Worm (Caenorhabditis elegans) whole organism, young adult: Measurements from ENCODE around the gene F27E5.8.

ENCODE experiments used
- B0019.2 ChIP-seq: fragments of 200-800 bp; sonication (Bioruptor generic); conservative IDR thresholded peaks from 2 replicates; pipeline ENCODE4 v1.3.6; 2022; ENCODE audit warnings: missing genetic modification reagents, missing genetic modification characterization, missing compliant biosample characterization
- C17E4.6 ChIP-seq: fragments of 200-800 bp; sonication (Bioruptor generic); IDR thresholded peaks from 2 replicates; pipeline ENCODE4 v1.3.6; 2022; ENCODE audit warnings: missing genetic modification reagents, missing genetic modification characterization, missing compliant biosample characterization
- F10E7.11 ChIP-seq: sonication (generic microtip); optimal IDR thresholded peaks from 2 replicates; lab custom pipeline; 2017; ENCODE audit warnings: mild to moderate bottlenecking, missing genetic modification characterization, moderate library complexity, missing compliant biosample characterization
- F33H1.4 ChIP-seq: fragments of 200-800 bp; sonication (Bioruptor generic); IDR thresholded peaks from 2 replicates; pipeline ENCODE4 v1.3.6; 2022; ENCODE audit warnings: missing genetic modification reagents, missing genetic modification characterization, missing compliant biosample characterization
- F57A8.1 ChIP-seq: fragments of 200-800 bp; sonication (Bioruptor generic); optimal IDR thresholded peaks from 2 replicates; lab custom pipeline; 2018; ENCODE audit warnings: mild to moderate bottlenecking, missing genetic modification characterization, moderate library complexity, missing compliant biosample characterization
- F57C9.4 ChIP-seq: sonication (generic microtip); optimal IDR thresholded peaks from 2 replicates; lab custom pipeline; 2017; ENCODE audit warnings: mild to moderate bottlenecking, missing genetic modification characterization, missing compliant biosample characterization
- T07F8.4 ChIP-seq: sonication (generic microtip); optimal IDR thresholded peaks from 2 replicates; lab custom pipeline; 2016; ENCODE audit warnings: mild to moderate bottlenecking, missing genetic modification characterization, moderate library complexity, missing compliant biosample characterization
- Y56A3A.18 ChIP-seq: fragments of 200-800 bp; sonication (Bioruptor generic); IDR thresholded peaks from 2 replicates; pipeline ENCODE4 v1.3.6; 2022; ENCODE audit warnings: missing genetic modification reagents, missing genetic modification characterization, missing compliant biosample characterization
- Y67H2A.10 ChIP-seq: fragments of 200-800 bp; sonication (Bioruptor generic); conservative IDR thresholded peaks from 2 replicates; pipeline ENCODE4 v1.3.6; 2022; ENCODE audit warnings: missing genetic modification reagents, missing genetic modification characterization, missing compliant biosample characterization
- attf-3 ChIP-seq: fragments of 200-800 bp; sonication (Bioruptor generic); conservative IDR thresholded peaks from 2 replicates; pipeline ENCODE4 v1.3.6; 2022; ENCODE audit warnings: missing genetic modification reagents, missing genetic modification characterization, missing compliant biosample characterization
- attf-5 ChIP-seq: fragments of 200-800 bp; sonication (Bioruptor generic); optimal IDR thresholded peaks from 2 replicates; lab custom pipeline; 2018; ENCODE audit warnings: mild to moderate bottlenecking, missing genetic modification characterization, missing compliant biosample characterization
- attf-6 ChIP-seq: fragments of 200-800 bp; sonication (Bioruptor generic); IDR thresholded peaks from 2 replicates; pipeline ENCODE4 v1.3.6; 2022; ENCODE audit warnings: missing genetic modification reagents, missing genetic modification characterization, missing compliant biosample characterization
- cebp-2 ChIP-seq: fragments of 200-800 bp; sonication (Bioruptor generic); IDR thresholded peaks from 2 replicates; pipeline ENCODE4 v1.3.6; 2022; ENCODE audit warnings: missing genetic modification characterization, missing compliant biosample characterization
- ceh-27 ChIP-seq: fragments of 200-800 bp; sonication (Bioruptor generic); optimal IDR thresholded peaks from 2 replicates; lab custom pipeline; 2018; ENCODE audit warnings: mild to moderate bottlenecking, missing genetic modification characterization, moderate library complexity, missing compliant biosample characterization
- chd-7 ChIP-seq: sonication (generic microtip); optimal IDR thresholded peaks from 2 replicates; lab custom pipeline; 2016; ENCODE audit warnings: mild to moderate bottlenecking, missing genetic modification characterization, moderate library complexity, missing compliant biosample characterization
- die-1 ChIP-seq: sonication (generic microtip); optimal IDR thresholded peaks from 2 replicates; lab custom pipeline; 2016; ENCODE audit warnings: missing genotype, mild to moderate bottlenecking, missing genetic modification characterization, missing compliant biosample characterization
- dox-1 ChIP-seq: fragments of 200-800 bp; sonication (Bioruptor generic); IDR thresholded peaks from 2 replicates; pipeline ENCODE4 v1.3.6; 2022; ENCODE audit warnings: missing genetic modification reagents, missing genetic modification characterization, missing compliant biosample characterization
- efl-1 ChIP-seq: fragments of 150-350 bp; optimal IDR thresholded peaks from 2 replicates; lab custom pipeline; 2014; ENCODE audit warnings: missing biosample characterization, missing genetic modification reagents, missing genetic modification characterization
- ets-4 ChIP-seq: fragments of 200-800 bp; sonication (Bioruptor generic); optimal IDR thresholded peaks from 2 replicates; lab custom pipeline; 2018; ENCODE audit warnings: mild to moderate bottlenecking, missing genetic modification characterization, missing compliant biosample characterization
- gei-17 ChIP-seq: fragments of 200-800 bp; sonication (Bioruptor generic); optimal IDR thresholded peaks from 2 replicates; lab custom pipeline; 2018; ENCODE audit warnings: mild to moderate bottlenecking, missing genetic modification characterization, missing compliant biosample characterization
- him-1 ChIP-seq: sonication (generic microtip); optimal IDR thresholded peaks from 2 replicates; lab custom pipeline; 2016; ENCODE audit warnings: missing genotype, missing genetic modification reagents, missing genetic modification characterization, missing compliant biosample characterization
- hlh-12 ChIP-seq: sonication (generic microtip); optimal IDR thresholded peaks from 2 replicates; lab custom pipeline; 2016; ENCODE audit warnings: missing genetic modification characterization, missing compliant biosample characterization
- hmg-1.2 ChIP-seq: fragments of 200-800 bp; sonication (Bioruptor generic); IDR thresholded peaks from 2 replicates; pipeline ENCODE4 v1.3.6; 2022; ENCODE audit warnings: missing genetic modification reagents, missing genetic modification characterization, missing compliant biosample characterization
- hrde-1 ChIP-seq: sonication (generic microtip); optimal IDR thresholded peaks from 2 replicates; lab custom pipeline; 2016; ENCODE audit warnings: missing genetic modification characterization, mild to moderate bottlenecking, missing compliant biosample characterization, moderate library complexity, missing genotype, missing genetic modification reagents, borderline replicate concordance
- lin-26 ChIP-seq: fragments of 200-800 bp; sonication (Bioruptor generic); IDR thresholded peaks from 2 replicates; pipeline ENCODE4 v1.3.6; 2022; ENCODE audit warnings: missing genetic modification reagents, missing genetic modification characterization, missing compliant biosample characterization
- lsl-1 ChIP-seq: fragments of 200-800 bp; sonication (Bioruptor generic); optimal IDR thresholded peaks from 2 replicates; lab custom pipeline; 2018; ENCODE audit warnings: mild to moderate bottlenecking, missing genetic modification characterization, moderate library complexity, missing compliant biosample characterization
- madf-10 ChIP-seq: sonication (generic microtip); optimal IDR thresholded peaks from 2 replicates; lab custom pipeline; 2016; ENCODE audit warnings: mild to moderate bottlenecking, missing genetic modification characterization, missing compliant biosample characterization
- madf-3 ChIP-seq: fragments of 200-800 bp; sonication (Bioruptor generic); IDR thresholded peaks from 2 replicates; pipeline ENCODE4 v1.3.6; 2022; ENCODE audit warnings: missing genetic modification reagents, missing genetic modification characterization, missing compliant biosample characterization
- madf-6 ChIP-seq: fragments of 200-800 bp; sonication (Bioruptor generic); IDR thresholded peaks from 2 replicates; pipeline ENCODE4 v1.3.6; 2022; ENCODE audit warnings: missing genetic modification reagents, missing genetic modification characterization, missing compliant biosample characterization
- madf-8 ChIP-seq: fragments of 200-800 bp; sonication (Bioruptor generic); conservative IDR thresholded peaks from 2 replicates; pipeline ENCODE4 v1.3.6; 2022; ENCODE audit warnings: missing genetic modification reagents, missing genetic modification characterization, missing compliant biosample characterization
- mxl-1 ChIP-seq: sonication (generic microtip); optimal IDR thresholded peaks from 2 replicates; lab custom pipeline; 2016; ENCODE audit warnings: missing genetic modification characterization, missing compliant biosample characterization
- nfyb-1 ChIP-seq: fragments of 200-800 bp; sonication (Bioruptor generic); IDR thresholded peaks from 2 replicates; pipeline ENCODE4 v1.3.6; 2022; ENCODE audit warnings: missing genetic modification reagents, missing genetic modification characterization, missing compliant biosample characterization
- rcor-1 ChIP-seq: fragments of 200-800 bp; sonication (Bioruptor generic); IDR thresholded peaks from 2 replicates; pipeline ENCODE4 v1.3.6; 2022; ENCODE audit warnings: missing genetic modification reagents, missing genetic modification characterization, missing compliant biosample characterization
- rpc-1 ChIP-seq, 2 experiments: fragments of 150-350 bp in 1 of 2; sonication (generic microtip) in 1 of 2; optimal IDR thresholded peaks; 2 replicates each; lab custom pipeline; 2014 to 2018; ENCODE audit warnings: missing biosample characterization in 1 of 2, missing genetic modification characterization in 1 of 2, missing genetic modification reagents in 1 of 2, missing genotype in 1 of 2
- snpc-4 ChIP-seq, 5 experiments: fragments of 150-350 bp in 1 of 5; sonication (generic microtip) in 4 of 5; optimal IDR thresholded peaks; 2 replicates each; lab custom pipeline; 2014 to 2018; ENCODE audit warnings: missing genetic modification characterization in 5 of 5, missing biosample characterization in 3 of 5, antibody characterized with exemption in 2 of 5, mild to moderate bottlenecking in 2 of 5, missing compliant biosample characterization in 2 of 5, missing genotype in 2 of 5, moderate library complexity in 2 of 5, missing genetic modification reagents in 1 of 5
- somi-1 ChIP-seq: fragments of 200-800 bp; sonication (Bioruptor generic); optimal IDR thresholded peaks from 2 replicates; lab custom pipeline; 2018; ENCODE audit warnings: mild to moderate bottlenecking, missing genetic modification characterization, missing compliant biosample characterization
- tbx-9 ChIP-seq: sonication (generic microtip); optimal IDR thresholded peaks from 2 replicates; lab custom pipeline; 2016; ENCODE audit warnings: borderline replicate concordance, missing genetic modification characterization, inconsistent platforms, missing compliant biosample characterization
- tlf-1 ChIP-seq: fragments of 200-800 bp; sonication (Bioruptor generic); optimal IDR thresholded peaks from 2 replicates; lab custom pipeline; 2018; ENCODE audit warnings: mild to moderate bottlenecking, missing genetic modification characterization, missing compliant biosample characterization
- xnd-1 ChIP-seq: sonication (generic microtip); optimal IDR thresholded peaks from 2 replicates; lab custom pipeline; 2016; ENCODE audit warnings: missing genotype, missing genetic modification reagents, missing genetic modification characterization, missing compliant biosample characterization
- zfh-2 ChIP-seq: fragments of 200-800 bp; sonication (Bioruptor generic); conservative IDR thresholded peaks from 2 replicates; pipeline ENCODE4 v1.3.6; 2022; ENCODE audit warnings: missing genetic modification reagents, missing genetic modification characterization, missing compliant biosample characterization
- ztf-3 ChIP-seq: fragments of 200-800 bp; sonication (Bioruptor generic); optimal IDR thresholded peaks from 2 replicates; lab custom pipeline; 2018; ENCODE audit warnings: mild to moderate bottlenecking, missing genetic modification characterization, missing compliant biosample characterization
- ztf-6 ChIP-seq: fragments of 200-800 bp; sonication (Bioruptor generic); IDR thresholded peaks from 2 replicates; pipeline ENCODE4 v1.3.6; 2022; ENCODE audit warnings: missing genetic modification reagents, missing genetic modification characterization, missing compliant biosample characterization

Gene F27E5.8

DNA sequence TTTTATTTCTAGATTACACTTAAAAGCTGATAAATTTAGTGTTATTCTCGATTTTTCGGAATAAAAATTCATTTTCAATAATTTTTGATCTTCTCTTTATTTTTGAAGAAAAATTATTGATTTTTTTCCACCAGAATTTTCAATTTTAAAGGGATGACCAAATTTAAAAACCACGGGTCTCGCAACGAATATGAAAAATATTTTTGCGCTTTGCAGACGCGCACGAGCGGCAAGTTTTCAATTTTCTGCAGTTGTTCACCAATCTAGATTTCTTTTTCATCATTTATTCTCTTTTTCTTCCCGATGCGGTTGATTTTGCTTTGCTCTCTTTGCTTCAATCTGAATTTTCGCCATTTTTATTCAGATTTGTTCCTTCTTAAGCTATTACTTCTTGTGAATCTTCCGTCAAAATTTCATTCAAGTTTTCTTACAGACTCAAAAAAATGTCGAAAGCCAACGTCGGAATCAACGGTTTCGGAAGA, 43.6 kb upstream of the F27E5.8 start, which contains the start of gene gpd-4 (continued):
- TF ChIP-seq tlf-1 = no peak
- TF ChIP-seq attf-3 (GFP tag; lab: Robert Waterston, UW) = no peak
- TF ChIP-seq madf-10 (tag; lab: Kevin White, UChicago) = no peak
- TF ChIP-seq snpc-4 (GFP tag; optimal IDR thresholded peaks at IDR 0.05; lab: Kevin White, UChicago) = no peak
- TF ChIP-seq snpc-4 (tag; optimal IDR thresholded peaks at IDR 0.05; lab: Kevin White, UChicago) = peak in 1 of 4 experiments; percentile 30
- no peak for TF ChIP-seq chd-7 (tag; lab: Kevin White, UChicago)
- TF ChIP-seq efl-1 (GFP tag; lab: Kevin White, UChicago) = peak; percentile 90
- TF ChIP-seq nfyb-1 (GFP tag; lab: Robert Waterston, UW) = no peak
- TF ChIP-seq zfh-2 (GFP tag; lab: Robert Waterston, UW) = no peak
- TF ChIP-seq T07F8.4 = no peak
- no peak for TF ChIP-seq ceh-27 (GFP tag; lab: Kevin White, UChicago)
- TF ChIP-seq die-1 = no peak
- no peak for TF ChIP-seq mxl-1 (tag; lab: Kevin White, UChicago)
- TF ChIP-seq dox-1 (GFP tag; lab: Robert Waterston, UW) = no peak
- TF ChIP-seq Y67H2A.10 (GFP tag; lab: Robert Waterston, UW) = no peak
- peak; percentile 47 for TF ChIP-seq xnd-1
- no peak for TF ChIP-seq ets-4 (GFP tag; lab: Kevin White, UChicago)
- no peak for TF ChIP-seq ztf-6
- TF ChIP-seq attf-5 (GFP tag; lab: Kevin White, UChicago) = no peak
- TF ChIP-seq attf-6 (GFP tag; lab: Robert Waterston, UW) = no peak
- peak; percentile 81 for TF ChIP-seq madf-6 (GFP tag; lab: Robert Waterston, UW)
- no peak for TF ChIP-seq somi-1
- no peak for TF ChIP-seq hlh-12 (tag; lab: Kevin White, UChicago)
- TF ChIP-seq him-1 (tag; lab: Kevin White, UChicago) = no peak
- no peak for TF ChIP-seq madf-3 (GFP tag; lab: Robert Waterston, UW)
- TF ChIP-seq lsl-1 (GFP tag; lab: Kevin White, UChicago) = peak; percentile 39
- TF ChIP-seq gei-17 (GFP tag; lab: Kevin White, UChicago) = no peak
- no peak for TF ChIP-seq C17E4.6 (GFP tag; lab: Robert Waterston, UW)
- TF ChIP-seq lin-26 (GFP tag; lab: Robert Waterston, UW) = no peak
- TF ChIP-seq cebp-2 (GFP tag; lab: Robert Waterston, UW) = no peak
- TF ChIP-seq F57A8.1 (GFP tag; lab: Kevin White, UChicago) = no peak
- no peak for TF ChIP-seq B0019.2
- no peak for TF ChIP-seq tbx-9 (tag; lab: Kevin White, UChicago)
- no peak for TF ChIP-seq F10E7.11 (tag; lab: Kevin White, UChicago)
- no peak for TF ChIP-seq hrde-1 (tag; lab: Kevin White, UChicago)
- TF ChIP-seq madf-8 (GFP tag; lab: Robert Waterston, UW) = peak; percentile 75
- peak; percentile 82 for TF ChIP-seq F33H1.4 (GFP tag; lab: Robert Waterston, UW)
- no peak for TF ChIP-seq F57C9.4
- TF ChIP-seq Y56A3A.18 (GFP tag; lab: Robert Waterston, UW) = no peak
- no peak; the same call in 1 of the 2 replicates for TF ChIP-seq hmg-1.2
- no peak for TF ChIP-seq ztf-3 (GFP tag; lab: Kevin White, UChicago)
- no peak for TF ChIP-seq rpc-1 (optimal IDR thresholded peaks at IDR 0.05; lab: Kevin White, UChicago)
- TF ChIP-seq rpc-1 (tag; optimal IDR thresholded peaks at IDR 0.05; lab: Kevin White, UChicago) = no peak
- TF ChIP-seq rcor-1 (GFP tag; lab: Robert Waterston, UW) = no peak
